Worm (Caenorhabditis elegans) whole organism, young adult: ENCODE measurements around the gene F09G2.8.

Source experiments
- D2030.7 ChIP-seq: fragments of 200-800 bp; sonication (Bioruptor generic); IDR thresholded peaks from 2 replicates; pipeline ENCODE4 v1.3.6; 2022; ENCODE audit warnings: missing genetic modification reagents, missing genetic modification characterization, missing compliant biosample characterization
- F33H1.4 ChIP-seq: fragments of 200-800 bp; sonication (Bioruptor generic); IDR thresholded peaks from 2 replicates; pipeline ENCODE4 v1.3.6; 2022; ENCODE audit warnings: missing genetic modification reagents, missing genetic modification characterization, missing compliant biosample characterization
- K12H6.12 ChIP-seq: fragments of 200-800 bp; sonication (Bioruptor generic); optimal IDR thresholded peaks from 2 replicates; lab custom pipeline; 2018; ENCODE audit warnings: mild to moderate bottlenecking, missing genetic modification characterization, missing compliant biosample characterization
- T07F8.4 ChIP-seq: sonication (generic microtip); optimal IDR thresholded peaks from 2 replicates; lab custom pipeline; 2016; ENCODE audit warnings: mild to moderate bottlenecking, missing genetic modification characterization, moderate library complexity, missing compliant biosample characterization
- T26A5.8 ChIP-seq: sonication (generic microtip); optimal IDR thresholded peaks from 2 replicates; lab custom pipeline; 2016; ENCODE audit warnings: missing genetic modification characterization, missing compliant biosample characterization
- Y53F4B.3 ChIP-seq: fragments of 200-800 bp; sonication (Bioruptor generic); IDR thresholded peaks from 2 replicates; pipeline ENCODE4 v1.3.6; 2022; ENCODE audit warnings: missing genetic modification reagents, missing genetic modification characterization, missing compliant biosample characterization
- akir-1 ChIP-seq: fragments of 200-800 bp; sonication (Bioruptor generic); optimal IDR thresholded peaks from 2 replicates; lab custom pipeline; 2018; ENCODE audit warnings: mild to moderate bottlenecking, missing genetic modification characterization, moderate library complexity, missing compliant biosample characterization
- attf-3 ChIP-seq: fragments of 200-800 bp; sonication (Bioruptor generic); conservative IDR thresholded peaks from 2 replicates; pipeline ENCODE4 v1.3.6; 2022; ENCODE audit warnings: missing genetic modification reagents, missing genetic modification characterization, missing compliant biosample characterization
- bed-1 ChIP-seq: fragments of 200-800 bp; sonication (Bioruptor generic); IDR thresholded peaks from 2 replicates; pipeline ENCODE4 v1.3.6; 2022; ENCODE audit warnings: missing genetic modification reagents, missing genetic modification characterization, missing compliant biosample characterization
- ccch-3 ChIP-seq: fragments of 200-800 bp; sonication (Bioruptor generic); optimal IDR thresholded peaks from 2 replicates; lab custom pipeline; 2018; ENCODE audit warnings: mild to moderate bottlenecking, missing genetic modification characterization, missing compliant biosample characterization
- cebp-1 ChIP-seq, 2 experiments: fragments of 200-800 bp in 1 of 2; sonication (Bioruptor generic) in 1 of 2; sonication (generic microtip) in 1 of 2; IDR thresholded peaks in 1 of 2; optimal IDR thresholded peaks in 1 of 2; 2 replicates each; pipeline versions ENCODE4 v1.3.6 to Lab custom; 2017 to 2022; ENCODE audit warnings: missing compliant biosample characterization in 2 of 2, missing genetic modification characterization in 2 of 2, mild to moderate bottlenecking in 1 of 2, missing genetic modification reagents in 1 of 2, moderate library complexity in 1 of 2
- ceh-100 ChIP-seq: fragments of 200-800 bp; sonication (Bioruptor generic); IDR thresholded peaks from 2 replicates; pipeline ENCODE4 v1.3.6; 2022; ENCODE audit warnings: missing genetic modification reagents, missing genetic modification characterization, missing compliant biosample characterization
- ceh-27 ChIP-seq: fragments of 200-800 bp; sonication (Bioruptor generic); optimal IDR thresholded peaks from 2 replicates; lab custom pipeline; 2018; ENCODE audit warnings: mild to moderate bottlenecking, missing genetic modification characterization, moderate library complexity, missing compliant biosample characterization
- ceh-58 ChIP-seq: fragments of 200-800 bp; sonication (Bioruptor generic); IDR thresholded peaks from 2 replicates; pipeline ENCODE4 v1.3.6; 2022; ENCODE audit warnings: missing genetic modification characterization, missing compliant biosample characterization
- ceh-91 ChIP-seq: fragments of 200-800 bp; sonication (Bioruptor generic); IDR thresholded peaks from 2 replicates; pipeline ENCODE4 v1.3.6; 2022; ENCODE audit warnings: missing genetic modification reagents, missing genetic modification characterization, missing compliant biosample characterization
- efl-1 ChIP-seq: fragments of 150-350 bp; optimal IDR thresholded peaks from 2 replicates; lab custom pipeline; 2014; ENCODE audit warnings: missing biosample characterization, missing genetic modification reagents, missing genetic modification characterization
- egl-44 ChIP-seq: fragments of 200-800 bp; sonication (Bioruptor generic); IDR thresholded peaks from 2 replicates; pipeline ENCODE4 v1.3.6; 2022; ENCODE audit warnings: missing genetic modification reagents, missing genetic modification characterization, missing compliant biosample characterization
- ekl-4 ChIP-seq: fragments of 200-800 bp; sonication (Bioruptor generic); IDR thresholded peaks from 2 replicates; pipeline ENCODE4 v1.3.6; 2022; ENCODE audit warnings: missing genetic modification reagents, missing genetic modification characterization, missing compliant biosample characterization
- hsf-1 ChIP-seq: fragments of 200-800 bp; sonication (Bioruptor generic); IDR thresholded peaks from 2 replicates; pipeline ENCODE4 v1.3.6; 2022; ENCODE audit warnings: missing genetic modification reagents, missing genetic modification characterization, missing compliant biosample characterization
- lag-1 ChIP-seq: fragments of 200-800 bp; sonication (Bioruptor generic); IDR thresholded peaks from 2 replicates; pipeline ENCODE4 v1.3.6; 2022; ENCODE audit warnings: missing genetic modification reagents, missing genetic modification characterization, missing compliant biosample characterization
- madf-6 ChIP-seq: fragments of 200-800 bp; sonication (Bioruptor generic); IDR thresholded peaks from 2 replicates; pipeline ENCODE4 v1.3.6; 2022; ENCODE audit warnings: missing genetic modification reagents, missing genetic modification characterization, missing compliant biosample characterization
- nfyb-1 ChIP-seq: fragments of 200-800 bp; sonication (Bioruptor generic); IDR thresholded peaks from 2 replicates; pipeline ENCODE4 v1.3.6; 2022; ENCODE audit warnings: missing genetic modification reagents, missing genetic modification characterization, missing compliant biosample characterization
- nhr-120 ChIP-seq: fragments of 200-800 bp; sonication (Bioruptor generic); IDR thresholded peaks from 2 replicates; pipeline ENCODE4 v1.3.6; 2022; ENCODE audit warnings: missing genetic modification characterization, missing compliant biosample characterization
- nhr-80 ChIP-seq: sonication (generic microtip); optimal IDR thresholded peaks from 2 replicates; lab custom pipeline; 2016; ENCODE audit warnings: missing genetic modification characterization, missing compliant biosample characterization
- rpc-1 ChIP-seq, 2 experiments: fragments of 150-350 bp in 1 of 2; sonication (generic microtip) in 1 of 2; optimal IDR thresholded peaks; 2 replicates each; lab custom pipeline; 2014 to 2018; ENCODE audit warnings: missing biosample characterization in 1 of 2, missing genetic modification characterization in 1 of 2, missing genetic modification reagents in 1 of 2, missing genotype in 1 of 2
- sea-2 ChIP-seq: fragments of 200-800 bp; sonication (Bioruptor generic); IDR thresholded peaks from 2 replicates; pipeline ENCODE4 v1.3.6; 2022; ENCODE audit warnings: missing genetic modification characterization, missing compliant biosample characterization
- snpc-1.1 ChIP-seq: sonication (generic microtip); optimal IDR thresholded peaks from 2 replicates; lab custom pipeline; 2017; ENCODE audit warnings: missing genetic modification characterization, mild to moderate bottlenecking, missing compliant biosample characterization, antibody characterized with exemption, moderate library complexity, missing genotype, missing genetic modification reagents; ENCODE audit not compliant: insufficient read depth
- ztf-25 ChIP-seq: fragments of 200-800 bp; sonication (Bioruptor generic); IDR thresholded peaks from 2 replicates; pipeline ENCODE4 v1.3.6; 2022; ENCODE audit warnings: missing genetic modification reagents, missing genetic modification characterization, missing compliant biosample characterization
- ztf-3 ChIP-seq: fragments of 200-800 bp; sonication (Bioruptor generic); optimal IDR thresholded peaks from 2 replicates; lab custom pipeline; 2018; ENCODE audit warnings: mild to moderate bottlenecking, missing genetic modification characterization, missing compliant biosample characterization

Gene F09G2.8

DNA sequence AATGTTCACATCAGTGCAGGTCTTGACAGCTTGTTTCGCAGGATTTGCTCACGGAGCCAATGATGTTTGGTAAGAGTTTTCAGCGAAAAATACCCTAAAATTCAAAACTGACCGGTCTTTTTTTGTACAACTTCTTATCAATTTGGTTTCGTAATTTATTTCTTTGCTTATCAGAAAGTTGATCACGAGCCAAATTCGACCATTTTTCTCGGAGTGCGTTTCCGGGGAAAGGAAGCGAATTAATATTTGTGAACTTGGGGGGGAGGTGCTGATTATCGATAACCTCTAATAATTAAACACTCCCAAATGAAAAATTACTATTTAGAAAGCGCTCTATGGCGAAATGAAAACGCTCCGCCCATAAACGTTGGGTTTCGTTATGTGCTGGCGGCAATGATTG, 6.9 kb downstream of the F09G2.8 start:
- TF ChIP-seq cebp-1 (GFP tag; IDR thresholded peaks at IDR 0.05; lab: Robert Waterston, UW): no peak
- peak; percentile 49 for TF ChIP-seq cebp-1 (tag; optimal IDR thresholded peaks at IDR 0.05; lab: Kevin White, UChicago)
- peak; percentile 68 for TF ChIP-seq nhr-80 (tag; lab: Kevin White, UChicago)
- TF ChIP-seq nhr-120 (GFP tag; lab: Robert Waterston, UW): no peak

DNA sequence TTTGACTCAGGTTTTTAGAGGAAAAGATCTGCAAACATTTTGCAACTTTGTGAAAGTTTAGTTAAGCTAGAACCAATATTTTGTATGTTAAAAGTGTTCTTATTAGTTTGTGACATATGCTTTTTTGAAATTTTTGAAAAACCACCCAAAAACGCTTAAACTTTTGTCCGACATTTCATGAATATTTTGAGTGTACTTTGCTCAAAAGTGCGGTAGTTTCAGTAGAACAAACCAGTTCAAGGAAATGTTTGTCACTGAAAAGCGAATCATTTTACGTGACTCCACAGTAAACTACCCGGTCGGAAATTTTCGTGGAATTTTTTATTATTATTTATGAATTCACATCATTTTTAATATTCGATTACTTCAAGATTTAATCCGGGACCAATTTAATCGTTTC, 8.9 kb downstream of the F09G2.8 start, which contains the start of gene pitr-5:
Gene pitr-5 (plus strand): TSS at position 301 of the 400 bp plus-strand sequence.
- TF ChIP-seq ceh-27 (GFP tag; lab: Kevin White, UChicago): no peak

DNA sequence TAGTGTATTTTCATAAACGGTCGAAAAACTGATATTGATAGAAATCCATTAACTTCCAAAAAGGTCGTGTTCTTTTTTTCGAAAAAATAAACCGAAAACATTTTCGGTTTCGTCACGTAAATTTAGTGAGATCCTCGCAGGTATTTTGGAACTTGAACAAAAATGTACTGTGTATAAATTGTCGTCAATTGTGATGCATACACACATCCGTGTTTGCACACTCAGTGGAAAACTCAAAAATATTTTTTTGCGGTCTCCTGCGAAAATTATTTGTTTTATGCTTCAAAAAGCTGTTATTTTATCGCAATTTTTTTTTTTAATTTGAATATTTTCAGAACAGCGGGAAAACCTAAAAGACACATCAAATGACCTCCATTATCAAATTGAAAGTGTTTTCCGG, 14.6 kb downstream of the F09G2.8 start, which contains the start of gene cpsf-2:
Gene cpsf-2 (plus strand): TSS at position 330 of the 400 bp plus-strand sequence.
- peak; percentile 3 for TF ChIP-seq efl-1 (GFP tag; lab: Kevin White, UChicago)
- TF ChIP-seq Y53F4B.3 (GFP tag; lab: Robert Waterston, UW): no peak

DNA sequence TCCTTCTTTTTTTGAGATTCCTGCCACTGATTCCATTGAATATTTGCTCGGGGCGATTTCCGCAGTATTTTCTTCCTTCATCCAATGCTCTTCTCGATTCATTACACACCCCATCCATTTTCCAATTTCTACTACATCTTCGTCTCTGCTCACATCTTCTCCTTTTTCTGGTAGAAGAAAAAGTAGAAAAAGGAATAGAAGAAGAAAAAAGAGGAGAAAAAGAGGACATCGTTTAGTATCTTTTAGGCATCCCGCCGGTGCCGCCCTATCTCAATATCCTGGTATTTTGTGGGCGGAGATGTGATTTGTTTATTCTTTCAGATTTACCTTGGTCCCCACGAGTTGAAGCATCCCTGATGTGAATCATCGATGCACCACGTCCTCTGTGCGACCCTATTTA, 18.3 kb downstream of the F09G2.8 start, which contains the start of gene lgc-39:
Gene lgc-39 (plus strand): TSS at position 301 of the 400 bp plus-strand sequence.
- TF ChIP-seq rpc-1 (optimal IDR thresholded peaks at IDR 0.05; lab: Kevin White, UChicago): no peak
- no peak for TF ChIP-seq rpc-1 (tag; optimal IDR thresholded peaks at IDR 0.05; lab: Kevin White, UChicago)
- no peak for TF ChIP-seq akir-1 (GFP tag; lab: Kevin White, UChicago)
- TF ChIP-seq madf-6: no peak
- TF ChIP-seq lag-1 (GFP tag; lab: Robert Waterston, UW): no peak
- no peak for TF ChIP-seq egl-44 (GFP tag; lab: Robert Waterston, UW)
- no peak for TF ChIP-seq sea-2 (GFP tag; lab: Robert Waterston, UW)
- no peak for TF ChIP-seq ceh-27 (GFP tag; lab: Kevin White, UChicago)
- no peak for TF ChIP-seq attf-3 (GFP tag; lab: Robert Waterston, UW)
- no peak for TF ChIP-seq Y53F4B.3 (GFP tag; lab: Robert Waterston, UW)
- no peak for TF ChIP-seq snpc-1.1 (tag; lab: Kevin White, UChicago)
- TF ChIP-seq T26A5.8 (tag; lab: Kevin White, UChicago): no peak
- TF ChIP-seq K12H6.12 (tag; lab: Kevin White, UChicago): no peak
- TF ChIP-seq ztf-25 (GFP tag; lab: Robert Waterston, UW): no peak
- TF ChIP-seq D2030.7: no peak

DNA sequence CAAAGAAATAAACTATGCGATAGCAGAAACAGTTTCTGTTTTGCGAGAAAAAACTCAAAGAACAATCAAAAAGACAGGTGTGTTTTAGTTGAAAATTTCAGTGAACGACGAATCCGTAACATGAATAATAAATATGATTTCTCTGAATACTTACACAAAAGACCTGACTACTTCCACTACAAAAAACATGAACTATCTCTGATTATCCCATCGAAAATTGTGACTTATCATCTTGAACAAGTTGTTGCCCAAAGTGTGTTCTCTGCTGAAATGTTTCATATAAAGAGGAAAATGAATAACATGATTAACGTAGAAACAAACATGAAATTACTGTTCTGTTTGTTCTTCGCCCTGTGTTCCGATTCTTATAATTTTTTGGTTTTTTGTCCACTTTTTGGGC, 26.8 kb downstream of the F09G2.8 start, which contains the start of gene ugt-36:
Gene ugt-36 (plus strand): TSS at position 301 of the 400 bp plus-strand sequence.
- TF ChIP-seq ztf-3 (GFP tag; lab: Kevin White, UChicago) (no peak), ceh-58 (GFP tag; lab: Robert Waterston, UW) (no peak), T07F8.4 (no peak), ceh-100 (GFP tag; lab: Robert Waterston, UW) (no peak), ceh-91 (no peak), F33H1.4 (no peak), nhr-120 (GFP tag; lab: Robert Waterston, UW) (no peak), snpc-1.1 (tag; lab: Kevin White, UChicago) (no peak), nfyb-1 (GFP tag; lab: Robert Waterston, UW) (no peak), egl-44 (GFP tag; lab: Robert Waterston, UW) (no peak), bed-1 (GFP tag; lab: Robert Waterston, UW) (no peak), ekl-4 (GFP tag; lab: Robert Waterston, UW) (no peak), hsf-1 (GFP tag; lab: Robert Waterston, UW) (no peak), ccch-3 (GFP tag; lab: Kevin White, UChicago) (no peak)
